Worm (Caenorhabditis elegans): ENCODE data around the gene sra-31.

- TF ChIP-seq dao-5 (tag; optimal IDR thresholded peaks at IDR 0.05) (no peak), him-1 (tag; optimal IDR thresholded peaks at IDR 0.05) (peak; percentile 78), W03F9.2 (tag; optimal IDR thresholded peaks at IDR 0.05) (peak; percentile 95)
These were observed 10.5 kb upstream of the sra-31 start, which contains the start of gene icd-1 for ce11 chrII:6588605-6589292.
